Fruit fly (Drosophila melanogaster) whole organism, wandering third instar larva: ENCODE results near the gene CG33645.

Experiments used
- Abd-B ChIP-seq: fragments of >200 bp; optimal IDR thresholded peaks from 2 replicates; lab custom pipeline; 2017; ENCODE audit warnings: missing biosample characterization, missing genetic modification characterization
- CG32264 ChIP-seq: fragments of 200-800 bp; sonication (Bioruptor generic); optimal IDR thresholded peaks from 2 replicates; lab custom pipeline; 2016; ENCODE audit warnings: missing biosample characterization, missing genetic modification characterization
- CG9705 ChIP-seq: fragments of 200-800 bp; sonication (Bioruptor generic); optimal IDR thresholded peaks from 2 replicates; lab custom pipeline; 2018; ENCODE audit warnings: missing biosample characterization, mild to moderate bottlenecking, missing genetic modification characterization
- CrebA ChIP-seq: fragments of 200-800 bp; sonication (Bioruptor generic); optimal IDR thresholded peaks from 2 replicates; lab custom pipeline; 2016; ENCODE audit warnings: missing biosample characterization, mild to moderate bottlenecking, missing genetic modification characterization, borderline replicate concordance
- Dfd ChIP-seq: fragments of >200 bp; optimal IDR thresholded peaks from 2 replicates; lab custom pipeline; 2017; ENCODE audit warnings: missing biosample characterization, missing genetic modification characterization
- Dif ChIP-seq: fragments of 200-275, 200-300 bp; sonication (Bioruptor generic); optimal IDR thresholded peaks from 2 replicates; lab custom pipeline; 2018; ENCODE audit warnings: missing biosample characterization, missing genetic modification characterization; ENCODE audit not compliant: partially characterized antibody
- GATAd ChIP-seq: sonication (Bioruptor generic); optimal IDR thresholded peaks from 2 replicates; lab custom pipeline; 2016; ENCODE audit warnings: missing biosample characterization, missing genetic modification characterization
- HLH106 ChIP-seq: fragments of 200-800 bp; optimal IDR thresholded peaks from 3 replicates; lab custom pipeline; 2019; ENCODE audit warnings: missing biosample characterization, mild to moderate bottlenecking, missing genetic modification characterization, moderate library complexity
- Hnf4 ChIP-seq: fragments of 200-800 bp; sonication (Bioruptor generic); optimal IDR thresholded peaks from 2 replicates; lab custom pipeline; 2016; ENCODE audit warnings: missing biosample characterization, mild to moderate bottlenecking, missing genetic modification characterization
- Hr78 ChIP-seq: fragments of >200 bp; optimal IDR thresholded peaks from 2 replicates; lab custom pipeline; 2017; ENCODE audit warnings: missing biosample characterization, missing genetic modification characterization
- Hr83 ChIP-seq: fragments of 200-300 bp; sonication (Bioruptor generic); optimal IDR thresholded peaks from 2 replicates; lab custom pipeline; 2016; ENCODE audit warnings: missing biosample characterization, mild to moderate bottlenecking, missing genetic modification characterization, moderate library complexity; ENCODE audit not compliant: poor library complexity, severe bottlenecking
- Jra ChIP-seq: sonication (Bioruptor generic); optimal IDR thresholded peaks from 2 replicates; lab custom pipeline; 2016; ENCODE audit warnings: missing biosample characterization, missing genetic modification characterization
- Mio ChIP-seq: sonication (Bioruptor generic); optimal IDR thresholded peaks from 2 replicates; lab custom pipeline; 2016; ENCODE audit warnings: missing biosample characterization, missing genetic modification characterization
- Myc ChIP-seq: fragments of >200 bp; optimal IDR thresholded peaks from 2 replicates; lab custom pipeline; 2017
- N ChIP-seq: fragments of >200 bp; optimal IDR thresholded peaks from 2 replicates; lab custom pipeline; 2018; ENCODE audit warnings: missing biosample characterization, missing external identifiers, missing genetic modification characterization
- OdsH ChIP-seq: fragments of 200-800 bp; sonication (Bioruptor generic); optimal IDR thresholded peaks from 2 replicates; lab custom pipeline; 2016; ENCODE audit warnings: missing biosample characterization, mild to moderate bottlenecking, missing genetic modification characterization
- Rel ChIP-seq, 2 experiments: fragments of 200-800 bp; sonication (Bioruptor generic) in 1 of 2; optimal IDR thresholded peaks; 2 replicates in 1 of 2; 3 replicates in 1 of 2; lab custom pipeline; 2016 to 2019; ENCODE audit warnings: mild to moderate bottlenecking in 2 of 2, missing biosample characterization in 2 of 2, missing genetic modification characterization in 2 of 2, moderate library complexity in 1 of 2
- Sp1 ChIP-seq: fragments of 200-800 bp; sonication (Bioruptor generic); optimal IDR thresholded peaks from 3 replicates; lab custom pipeline; 2019; ENCODE audit warnings: missing biosample characterization, mild to moderate bottlenecking, missing genetic modification characterization, moderate library complexity
- Vsx2 ChIP-seq: fragments of 200-300, 225-300 bp; sonication (Bioruptor generic); optimal IDR thresholded peaks from 2 replicates; lab custom pipeline; 2018; ENCODE audit warnings: missing biosample characterization, missing genetic modification characterization; ENCODE audit not compliant: partially characterized antibody
- br ChIP-seq: fragments of 200-800 bp; sonication (Bioruptor generic); optimal IDR thresholded peaks from 2 replicates; lab custom pipeline; 2016; ENCODE audit warnings: missing biosample characterization, missing genetic modification characterization
- brk ChIP-seq: fragments of 200-800 bp; sonication (Bioruptor generic); optimal IDR thresholded peaks from 2 replicates; lab custom pipeline; 2016; ENCODE audit warnings: missing biosample characterization, mild to moderate bottlenecking, missing genetic modification characterization
- dl ChIP-seq, 2 experiments: fragments of 175-275, 200-275 bp in 1 of 2; fragments of 200-275 bp in 1 of 2; sonication (Bioruptor generic); optimal IDR thresholded peaks; lab custom pipeline; 2018; ENCODE audit warnings: mild to moderate bottlenecking in 2 of 2, missing biosample characterization in 2 of 2, missing genetic modification characterization in 2 of 2, moderate library complexity in 2 of 2; ENCODE audit not compliant: partially characterized antibody in 2 of 2, insufficient read depth in 1 of 2
- dmrt93B ChIP-seq: fragments of 200-800 bp; sonication (Bioruptor generic); optimal IDR thresholded peaks from 2 replicates; lab custom pipeline; 2018; ENCODE audit warnings: missing biosample characterization, mild to moderate bottlenecking, missing genetic modification characterization
- dsf ChIP-seq: sonication (Bioruptor generic); optimal IDR thresholded peaks from 2 replicates; lab custom pipeline; 2016; ENCODE audit warnings: missing biosample characterization, missing genetic modification characterization, borderline replicate concordance
- ey ChIP-seq: fragments of 200-800 bp; sonication (Bioruptor generic); optimal IDR thresholded peaks from 2 replicates; lab custom pipeline; 2016; ENCODE audit warnings: missing biosample characterization, missing genetic modification characterization
- foxo ChIP-seq, 2 experiments: fragments of 200-800 bp; sonication (Bioruptor generic); optimal IDR thresholded peaks; 2 replicates in 1 of 2; 3 replicates in 1 of 2; lab custom pipeline; 2016 to 2017; ENCODE audit warnings: missing biosample characterization in 2 of 2, missing genetic modification characterization in 2 of 2
- fru ChIP-seq: fragments of 200-800 bp; sonication (Bioruptor generic); optimal IDR thresholded peaks from 3 replicates; lab custom pipeline; 2016; ENCODE audit warnings: missing biosample characterization, mild to moderate bottlenecking, missing genetic modification characterization
- h ChIP-seq: fragments of 200-800 bp; sonication (Bioruptor generic); optimal IDR thresholded peaks from 3 replicates; lab custom pipeline; 2016; ENCODE audit warnings: missing biosample characterization, mild to moderate bottlenecking, missing genetic modification characterization
- jim ChIP-seq: fragments of 175-275, 200-325 bp; sonication (Bioruptor generic); optimal IDR thresholded peaks from 2 replicates; lab custom pipeline; 2016; ENCODE audit warnings: missing biosample characterization, mild to moderate bottlenecking, missing genetic modification characterization
- lola ChIP-seq: fragments of >200 bp; optimal IDR thresholded peaks from 2 replicates; lab custom pipeline; 2017; ENCODE audit warnings: missing biosample characterization, missing genetic modification characterization
- pan ChIP-seq: fragments of >200 bp; optimal IDR thresholded peaks from 2 replicates; lab custom pipeline; 2017
- psq ChIP-seq: fragments of 200-800 bp; sonication (Bioruptor generic); optimal IDR thresholded peaks from 3 replicates; lab custom pipeline; 2017; ENCODE audit warnings: missing biosample characterization, mild to moderate bottlenecking, missing genetic modification characterization, moderate library complexity
- rgr ChIP-seq: fragments of 200-800 bp; sonication (Bioruptor generic); optimal IDR thresholded peaks from 3 replicates; lab custom pipeline; 2016; ENCODE audit warnings: missing biosample characterization, mild to moderate bottlenecking, missing genetic modification characterization
- sage ChIP-seq: fragments of 200-800 bp; sonication (Bioruptor generic); optimal IDR thresholded peaks from 2 replicates; lab custom pipeline; 2016; ENCODE audit warnings: missing biosample characterization, mild to moderate bottlenecking, missing genetic modification characterization
- sv ChIP-seq: fragments of 200-800 bp; sonication (Bioruptor generic); optimal IDR thresholded peaks from 3 replicates; lab custom pipeline; 2016; ENCODE audit warnings: missing biosample characterization, missing genetic modification characterization
- tai ChIP-seq: sonication (Bioruptor generic); optimal IDR thresholded peaks from 2 replicates; lab custom pipeline; 2016; ENCODE audit warnings: missing biosample characterization, missing genetic modification characterization
- usp ChIP-seq: fragments of >200 bp; optimal IDR thresholded peaks from 2 replicates; lab custom pipeline; 2017; ENCODE audit warnings: missing biosample characterization, missing genetic modification characterization
- woc ChIP-seq: sonication (Bioruptor generic); optimal IDR thresholded peaks from 2 replicates; lab custom pipeline; 2016; ENCODE audit warnings: missing biosample characterization, mild to moderate bottlenecking, missing genetic modification characterization

Gene CG33645

dm6 chr2L:13570982-13571426, 38.4 kb downstream of the CG33645 start:
- TF ChIP-seq pan (lab: Kevin White, UChicago) = no peak
- peak; percentile 53 for TF ChIP-seq CG32264 (GFP tag; lab: Kevin White, UChicago)
- TF ChIP-seq foxo (GFP tag; optimal IDR thresholded peaks at IDR 0.05; lab: Kevin White, UChicago) = peak in 1 of 2 experiments; percentile 91
- TF ChIP-seq lola (GFP tag; lab: Kevin White, UChicago) = no peak
- peak; percentile 73 for TF ChIP-seq CG9705 (GFP tag; lab: Kevin White, UChicago)
- TF ChIP-seq Mio (GFP tag; lab: Kevin White, UChicago) = peak; percentile 52
- peak; percentile 75 for TF ChIP-seq woc (GFP tag; lab: Kevin White, UChicago)
- peak; percentile 85 for TF ChIP-seq rgr (GFP tag; lab: Kevin White, UChicago)
- peak; percentile 29 for TF ChIP-seq Jra (GFP tag; lab: Kevin White, UChicago)
- TF ChIP-seq psq (GFP tag; lab: Kevin White, UChicago) = peak; percentile 81
- TF ChIP-seq Myc (lab: Kevin White, UChicago) = no peak
- TF ChIP-seq fru = peak; percentile 87
- TF ChIP-seq Vsx2 = no peak
- TF ChIP-seq br (GFP tag; lab: Kevin White, UChicago) = peak; percentile 91
- peak; percentile 70 for TF ChIP-seq Hnf4 (GFP tag; lab: Kevin White, UChicago)
- peak; percentile 95 for TF ChIP-seq Sp1 (GFP tag; lab: Kevin White, UChicago)
- TF ChIP-seq Hr78 (GFP tag; lab: Kevin White, UChicago) = no peak
- TF ChIP-seq CrebA (GFP tag; lab: Kevin White, UChicago) = peak; percentile 32
- no peak for TF ChIP-seq Dif (GFP tag; lab: Kevin White, UChicago)
- no peak for TF ChIP-seq usp (GFP tag; lab: Kevin White, UChicago)
- TF ChIP-seq OdsH (GFP tag; lab: Kevin White, UChicago) = peak; percentile 85
- TF ChIP-seq tai = peak; percentile 10
- TF ChIP-seq sage (GFP tag; lab: Kevin White, UChicago) = peak; percentile 79
- peak; percentile 48 for TF ChIP-seq Rel (GFP tag; optimal IDR thresholded peaks at IDR 0.05; lab: Kevin White, UChicago)
- peak; percentile 40 for TF ChIP-seq Rel (tag; optimal IDR thresholded peaks at IDR 0.05; lab: Kevin White, UChicago)
- peak; percentile 89 for TF ChIP-seq h (GFP tag; lab: Kevin White, UChicago)
- TF ChIP-seq ey (GFP tag; lab: Kevin White, UChicago) = peak; percentile 82
- TF ChIP-seq HLH106 (tag; lab: Kevin White, UChicago) = peak; percentile 79
- TF ChIP-seq dmrt93B = peak; percentile 81

dm6 chr2L:13571791-13572451, 39.3 kb downstream of the CG33645 start:
- no peak for TF ChIP-seq OdsH (GFP tag; lab: Kevin White, UChicago)
- no peak for TF ChIP-seq Jra (GFP tag; lab: Kevin White, UChicago)
- peak; percentile 42 for TF ChIP-seq Sp1 (GFP tag; lab: Kevin White, UChicago)
- no peak for TF ChIP-seq Myc (lab: Kevin White, UChicago)
- TF ChIP-seq woc (GFP tag; lab: Kevin White, UChicago) = peak; percentile 23
- peak; percentile 2 for TF ChIP-seq h (GFP tag; lab: Kevin White, UChicago)
- TF ChIP-seq Vsx2 = no peak
- TF ChIP-seq br (GFP tag; lab: Kevin White, UChicago) = no peak
- no peak for TF ChIP-seq jim (GFP tag; lab: Kevin White, UChicago)
- TF ChIP-seq N = no peak
- TF ChIP-seq GATAd (GFP tag; lab: Kevin White, UChicago) = no peak
- no peak for TF ChIP-seq usp (GFP tag; lab: Kevin White, UChicago)
- peak; percentile 13 for TF ChIP-seq dmrt93B
- TF ChIP-seq Hr83 (GFP tag; lab: Kevin White, UChicago) = no peak
- no peak for TF ChIP-seq rgr (GFP tag; lab: Kevin White, UChicago)
- TF ChIP-seq fru = peak; percentile 17
- TF ChIP-seq Abd-B (GFP tag; lab: Kevin White, UChicago) = no peak
- peak in 1 of 2 experiments; percentile 30 for TF ChIP-seq foxo (GFP tag; optimal IDR thresholded peaks at IDR 0.05; lab: Kevin White, UChicago)
- TF ChIP-seq Mio (GFP tag; lab: Kevin White, UChicago) = no peak
- TF ChIP-seq Hnf4 (GFP tag; lab: Kevin White, UChicago) = no peak
- TF ChIP-seq sage (GFP tag; lab: Kevin White, UChicago) = no peak
- no peak for TF ChIP-seq Dfd (GFP tag; lab: Kevin White, UChicago)
- TF ChIP-seq Rel (GFP tag; optimal IDR thresholded peaks at IDR 0.05; lab: Kevin White, UChicago) = no peak
- TF ChIP-seq Rel (tag; optimal IDR thresholded peaks at IDR 0.05; lab: Kevin White, UChicago) = no peak
- no peak for TF ChIP-seq CG32264 (GFP tag; lab: Kevin White, UChicago)
- no peak for TF ChIP-seq Hr78 (GFP tag; lab: Kevin White, UChicago)
- no peak for TF ChIP-seq sv
- TF ChIP-seq ey (GFP tag; lab: Kevin White, UChicago) = no peak
- TF ChIP-seq HLH106 (tag; lab: Kevin White, UChicago) = peak; percentile 48
- TF ChIP-seq CrebA (GFP tag; lab: Kevin White, UChicago) = no peak
- TF ChIP-seq lola (GFP tag; lab: Kevin White, UChicago) = no peak
- no peak for TF ChIP-seq pan (lab: Kevin White, UChicago)
- no peak for TF ChIP-seq CG9705 (GFP tag; lab: Kevin White, UChicago)
- no peak for TF ChIP-seq Dif (GFP tag; lab: Kevin White, UChicago)
- TF ChIP-seq dsf (GFP tag; lab: Kevin White, UChicago) = no peak
- TF ChIP-seq dl (GFP tag; optimal IDR thresholded peaks at IDR 0.05; lab: Kevin White, UChicago; ENCODE audit: insufficient read depth in 1 of 2, partially characterized antibody in 2 of 2) = no peak
- TF ChIP-seq psq (GFP tag; lab: Kevin White, UChicago) = peak; percentile 46
- TF ChIP-seq brk (GFP tag; lab: Kevin White, UChicago) = no peak
- TF ChIP-seq tai = no peak
